Worm (Caenorhabditis elegans) whole organism, L4/young adult: ENCODE results near the gene cwp-2.

Source experiments
- W03F9.2 ChIP-seq: fragments of 150-350 bp; optimal IDR thresholded peaks from 2 replicates; lab custom pipeline; 2014; ENCODE audit warnings: missing biosample characterization, missing genetic modification characterization
- dao-5 ChIP-seq: sonication (generic microtip); optimal IDR thresholded peaks from 2 replicates; lab custom pipeline; 2016; ENCODE audit warnings: missing genotype, missing genetic modification characterization, moderate library complexity, missing compliant biosample characterization
- him-1 ChIP-seq: sonication (generic microtip); optimal IDR thresholded peaks from 2 replicates; lab custom pipeline; 2016; ENCODE audit warnings: missing genotype, missing genetic modification reagents, missing genetic modification characterization, missing compliant biosample characterization

cwp-2 gene

DNA sequence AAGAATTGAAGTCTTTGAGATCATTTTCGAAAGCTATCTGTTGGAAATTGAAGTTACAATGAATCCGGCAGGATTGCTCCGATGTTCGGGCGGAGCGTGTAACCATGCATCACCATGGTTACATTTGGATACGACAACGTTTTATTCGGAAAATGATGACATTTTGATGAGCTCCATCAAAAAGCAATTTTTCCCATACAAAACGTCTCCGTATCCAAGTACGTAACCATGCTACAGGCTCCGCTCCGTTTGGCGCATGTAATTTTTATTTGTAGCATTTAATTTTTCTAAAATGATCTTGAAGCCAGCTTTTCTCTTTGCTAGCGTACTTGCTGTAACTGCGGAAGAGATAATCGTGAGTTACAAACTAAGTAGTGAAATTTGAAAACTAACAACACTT is at the start of gene cwp-2, which contains the start of gene cwp-3:
cwp-2 (minus strand) TSS at position 101 of the 400 bp plus-strand sequence.
cwp-3 (plus strand) TSS at position 293 of the 400 bp plus-strand sequence.
- no peak for TF ChIP-seq W03F9.2 (tag; lab: Kevin White, UChicago)
- no peak for TF ChIP-seq dao-5
- TF ChIP-seq him-1 (tag; lab: Kevin White, UChicago), result no peak

ce11 chrV:4891305-4891704 is 48.9 kb upstream of the cwp-2 start:
- no peak for TF ChIP-seq him-1 (tag; lab: Kevin White, UChicago)
- no peak for TF ChIP-seq W03F9.2 (tag; lab: Kevin White, UChicago)
- TF ChIP-seq dao-5, result no peak

- no peak for TF ChIP-seq dao-5
- TF ChIP-seq W03F9.2 (tag; lab: Kevin White, UChicago), result no peak
- TF ChIP-seq him-1 (tag; lab: Kevin White, UChicago), result no peak
Measured at ce11 chrV:4890781-4891180, 48.3 kb upstream of the cwp-2 start.

ce11 chrV:4889976-4890479 is 47.6 kb upstream of the cwp-2 start, which contains the start of gene T19H12.2:
TSS of gene T19H12.2 (plus strand) at chrV:4890429.
- TF ChIP-seq W03F9.2 (tag; lab: Kevin White, UChicago) (peak; percentile 2), him-1 (tag; lab: Kevin White, UChicago) (no peak)

DNA sequence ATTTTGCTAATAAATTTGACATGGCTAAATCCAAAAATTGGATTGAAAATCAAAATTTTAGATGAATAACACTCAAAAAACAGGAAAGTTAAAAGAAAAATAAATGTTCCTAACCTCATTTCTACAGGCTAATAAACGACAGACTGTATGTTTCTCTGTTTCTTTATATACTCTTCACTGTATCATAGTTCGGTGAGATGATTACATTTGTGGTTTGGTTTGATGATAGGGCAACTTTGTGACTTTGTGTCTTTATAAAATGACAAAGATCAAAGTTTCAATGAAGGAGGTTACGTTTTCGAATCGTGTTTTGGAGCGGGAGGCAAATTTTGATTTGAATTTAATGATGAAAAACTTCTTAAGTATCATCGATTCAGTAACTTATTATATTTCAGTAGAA is 47.0 kb upstream of the cwp-2 start, which contains the start of gene ugt-12:
ugt-12 (minus strand) TSS at position 153 of the 400 bp plus-strand sequence.
- TF ChIP-seq W03F9.2 (tag; lab: Kevin White, UChicago) (no peak), him-1 (tag; lab: Kevin White, UChicago) (no peak), dao-5 (no peak)

ce11 chrV:4885372-4885771 is 42.9 kb upstream of the cwp-2 start, which contains the start of gene T19H12.3:
TSS of gene T19H12.3 (plus strand) at chrV:4885672.
- TF ChIP-seq W03F9.2 (tag; lab: Kevin White, UChicago) (no peak), dao-5 (no peak), him-1 (tag; lab: Kevin White, UChicago) (no peak)

- TF ChIP-seq W03F9.2 (tag; lab: Kevin White, UChicago), result no peak
- TF ChIP-seq him-1 (tag; lab: Kevin White, UChicago), result no peak
- no peak for TF ChIP-seq dao-5
Measured at ce11 chrV:4884490-4884889, 42.0 kb upstream of the cwp-2 start, which contains the start of gene T19H12.12. TSS of gene T19H12.12 (plus strand) at chrV:4884790.

- no peak for TF ChIP-seq dao-5
- TF ChIP-seq W03F9.2 (tag; lab: Kevin White, UChicago), result no peak
- no peak for TF ChIP-seq him-1 (tag; lab: Kevin White, UChicago)
Measured at ce11 chrV:4881377-4881776, 38.9 kb upstream of the cwp-2 start, which contains the start of gene str-32. TSS of gene str-32 (minus strand) at chrV:4881477.

ce11 chrV:4879251-4879650 is 36.8 kb upstream of the cwp-2 start, which contains the start of gene T19H12.15:
TSS of gene T19H12.15 (minus strand) at chrV:4879351.
- TF ChIP-seq him-1 (tag; lab: Kevin White, UChicago), result no peak
- TF ChIP-seq dao-5, result no peak
- no peak for TF ChIP-seq W03F9.2 (tag; lab: Kevin White, UChicago)

- TF ChIP-seq W03F9.2 (tag; lab: Kevin White, UChicago) (no peak), him-1 (tag; lab: Kevin White, UChicago) (no peak), dao-5 (no peak)
Measured at ce11 chrV:4877587-4877986, 35.1 kb upstream of the cwp-2 start, which contains the start of gene T19H12.6. TSS of gene T19H12.6 (minus strand) at chrV:4877687.

ce11 chrV:4871992-4872391 is 29.5 kb upstream of the cwp-2 start, which contains the start of gene srd-33:
TSS of gene srd-33 (plus strand) at chrV:4872292.
- no peak for TF ChIP-seq him-1 (tag; lab: Kevin White, UChicago)
- no peak for TF ChIP-seq W03F9.2 (tag; lab: Kevin White, UChicago)
- TF ChIP-seq dao-5, result no peak

ce11 chrV:4870627-4871026 is 28.2 kb upstream of the cwp-2 start:
- TF ChIP-seq W03F9.2 (tag; lab: Kevin White, UChicago), result no peak

DNA sequence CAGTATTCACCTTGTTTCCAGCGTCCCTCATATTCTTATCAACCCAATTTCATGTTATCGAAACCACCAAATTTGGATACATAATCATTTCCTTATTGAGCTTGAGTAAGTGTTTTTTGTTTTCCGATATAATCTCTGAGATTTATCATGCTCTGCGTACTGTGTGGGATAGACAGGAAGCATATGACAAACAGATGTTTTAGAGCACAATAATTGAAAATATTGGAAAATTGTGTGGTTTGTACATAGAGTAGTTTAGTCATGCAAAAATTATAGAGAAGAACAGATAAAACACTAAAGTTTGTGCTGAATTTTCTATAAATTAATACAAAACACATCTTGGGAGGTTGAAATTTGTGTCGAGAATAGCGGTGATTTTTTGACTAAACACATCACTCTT is 26.3 kb upstream of the cwp-2 start:
- TF ChIP-seq W03F9.2 (tag; lab: Kevin White, UChicago) (no peak), dao-5 (no peak), him-1 (tag; lab: Kevin White, UChicago) (no peak)

- TF ChIP-seq dao-5 (no peak), him-1 (tag; lab: Kevin White, UChicago) (no peak), W03F9.2 (tag; lab: Kevin White, UChicago) (no peak)
Measured at ce11 chrV:4867535-4867934, 25.1 kb upstream of the cwp-2 start.

ce11 chrV:4865364-4865763 is 22.9 kb upstream of the cwp-2 start, which contains the start of gene srd-32:
TSS of gene srd-32 (plus strand) at chrV:4865664.
- no peak for TF ChIP-seq W03F9.2 (tag; lab: Kevin White, UChicago)
- TF ChIP-seq him-1 (tag; lab: Kevin White, UChicago), result no peak
- TF ChIP-seq dao-5, result no peak
